Worm (Caenorhabditis elegans) whole organism, L3 larva: ENCODE results near the gene C16C4.18.
A peak's percentile ranks its signal among the peaks of the same experiment; 100 is the strongest.

Experiments
- aly-2 ChIP-seq: fragments of 150-350 bp; optimal IDR thresholded peaks from 2 replicates; lab custom pipeline; 2014; ENCODE audit warnings: missing biosample characterization, missing genetic modification characterization
- ceh-28 ChIP-seq: fragments of 150-350 bp; optimal IDR thresholded peaks from 2 replicates; lab custom pipeline; 2014; ENCODE audit warnings: missing biosample characterization, missing genetic modification reagents, missing genetic modification characterization
- daf-12 ChIP-seq: fragments of 150-350 bp; optimal IDR thresholded peaks from 2 replicates; lab custom pipeline; 2014; ENCODE audit warnings: missing biosample characterization, missing genetic modification reagents, missing genetic modification characterization
- egl-27 ChIP-seq: sonication (generic microtip); optimal IDR thresholded peaks from 4 replicates; lab custom pipeline; 2017; ENCODE audit warnings: missing biosample characterization, missing genetic modification reagents, missing genetic modification characterization
- egl-5 ChIP-seq: fragments of 150-350 bp; optimal IDR thresholded peaks from 2 replicates; lab custom pipeline; 2017; ENCODE audit warnings: missing biosample characterization, missing genetic modification reagents, missing genetic modification characterization, inconsistent platforms
- elt-2 ChIP-seq: sonication (generic microtip); optimal IDR thresholded peaks from 2 replicates; lab custom pipeline; 2016; ENCODE audit warnings: missing genetic modification reagents, mild to moderate bottlenecking, missing genetic modification characterization, missing compliant biosample characterization
- elt-3 ChIP-seq, 3 experiments: fragments of 150-350 bp in 1 of 3; sonication (generic microtip) in 2 of 3; optimal IDR thresholded peaks; 2 replicates in 2 of 3; 4 replicates in 1 of 3; lab custom pipeline; 2014 to 2017; ENCODE audit warnings: missing biosample characterization in 3 of 3, missing genetic modification characterization in 3 of 3
- eor-1 ChIP-seq, 2 experiments: fragments of 150-350 bp; optimal IDR thresholded peaks; 2 replicates each; lab custom pipeline; 2014 to 2018; ENCODE audit warnings: missing biosample characterization in 2 of 2, missing genetic modification characterization in 2 of 2
- fkh-10 ChIP-seq: sonication (generic microtip); optimal IDR thresholded peaks from 2 replicates; lab custom pipeline; 2017; ENCODE audit warnings: missing biosample characterization, missing genetic modification reagents, missing genetic modification characterization
- fkh-2 ChIP-seq: fragments of 150-350 bp; optimal IDR thresholded peaks from 2 replicates; lab custom pipeline; 2014; ENCODE audit warnings: missing biosample characterization, missing genetic modification reagents, missing genetic modification characterization
- fos-1 ChIP-seq: fragments of 150-350 bp; optimal IDR thresholded peaks from 2 replicates; lab custom pipeline; 2014; ENCODE audit warnings: missing biosample characterization, missing genetic modification characterization
- jun-1 ChIP-seq: fragments of 150-350 bp; optimal IDR thresholded peaks from 2 replicates; lab custom pipeline; 2014; ENCODE audit warnings: missing biosample characterization, missing genetic modification reagents, missing genetic modification characterization
- lin-39 ChIP-seq: fragments of 150-350 bp; optimal IDR thresholded peaks from 2 replicates; lab custom pipeline; 2018; ENCODE audit warnings: missing biosample characterization, missing genetic modification reagents, missing genetic modification characterization
- lsy-12 ChIP-seq: sonication (generic microtip); optimal IDR thresholded peaks from 2 replicates; lab custom pipeline; 2016; ENCODE audit warnings: mild to moderate bottlenecking, missing genetic modification characterization, missing compliant biosample characterization
- mdl-1 ChIP-seq: fragments of 150-350 bp; optimal IDR thresholded peaks from 2 replicates; lab custom pipeline; 2014; ENCODE audit warnings: missing biosample characterization, missing genetic modification characterization
- nfya-1 ChIP-seq: sonication (generic microtip); optimal IDR thresholded peaks from 2 replicates; lab custom pipeline; 2017; ENCODE audit warnings: missing genetic modification characterization, mild to moderate bottlenecking, missing compliant biosample characterization, antibody characterized with exemption, moderate library complexity; ENCODE audit not compliant: insufficient read depth
- nhr-12 ChIP-seq: fragments of 150-350 bp; optimal IDR thresholded peaks from 2 replicates; lab custom pipeline; 2014; ENCODE audit warnings: missing biosample characterization, missing genetic modification characterization
- nhr-23 ChIP-seq: fragments of 150-350 bp; optimal IDR thresholded peaks from 2 replicates; lab custom pipeline; 2014; ENCODE audit warnings: missing biosample characterization, missing genetic modification reagents, missing genetic modification characterization
- nhr-237 ChIP-seq: fragments of 150-350 bp; optimal IDR thresholded peaks from 2 replicates; lab custom pipeline; 2014; ENCODE audit warnings: missing biosample characterization, missing genetic modification characterization
- nhr-25 ChIP-seq: sonication (generic microtip); optimal IDR thresholded peaks from 2 replicates; lab custom pipeline; 2017; ENCODE audit warnings: missing biosample characterization, missing genetic modification characterization
- nhr-76 ChIP-seq: fragments of 150-350 bp; sonication (generic microtip); optimal IDR thresholded peaks from 5 replicates; lab custom pipeline; 2014; ENCODE audit warnings: missing biosample characterization, missing genetic modification characterization
- pha-4 ChIP-seq: fragments of 150-350 bp; optimal IDR thresholded peaks from 2 replicates; lab custom pipeline; 2014; ENCODE audit warnings: missing biosample characterization, missing genetic modification reagents, missing genetic modification characterization
- skn-1 ChIP-seq: fragments of 150-350 bp; optimal IDR thresholded peaks from 2 replicates; lab custom pipeline; 2014; ENCODE audit warnings: missing biosample characterization, missing genetic modification characterization
- snpc-4 ChIP-seq: fragments of 150-350 bp; optimal IDR thresholded peaks from 2 replicates; lab custom pipeline; 2014; ENCODE audit warnings: missing biosample characterization, missing genetic modification characterization
- unc-39 ChIP-seq: sonication (generic microtip); optimal IDR thresholded peaks from 4 replicates; lab custom pipeline; 2017; ENCODE audit warnings: missing biosample characterization, missing genetic modification characterization
- zag-1 ChIP-seq: fragments of 150-350 bp; optimal IDR thresholded peaks from 2 replicates; lab custom pipeline; 2014; ENCODE audit warnings: missing biosample characterization, missing genetic modification characterization
- ztf-11 ChIP-seq: fragments of 150-350 bp; optimal IDR thresholded peaks from 2 replicates; lab custom pipeline; 2014; ENCODE audit warnings: missing biosample characterization, missing genetic modification characterization

C16C4.18 gene

ce11 chrII:1819944-1820570, 41.1 kb downstream of the C16C4.18 start, which contains the start of gene fbxc-19 (continued):
- TF ChIP-seq egl-5 (tag; lab: Kevin White, UChicago): peak; percentile 53
- no peak for TF ChIP-seq fkh-2 (tag; lab: Kevin White, UChicago)
- TF ChIP-seq elt-3 (tag; optimal IDR thresholded peaks at IDR 0.05; lab: Kevin White, UChicago): no peak
- no peak for TF ChIP-seq nhr-25 (tag; lab: Kevin White, UChicago)
- TF ChIP-seq elt-2 (tag; lab: Kevin White, UChicago): peak; percentile 99
- TF ChIP-seq ztf-11 (tag; lab: Kevin White, UChicago): no peak
- TF ChIP-seq mdl-1 (tag; lab: Kevin White, UChicago): peak; percentile 26
- TF ChIP-seq lsy-12 (tag; lab: Kevin White, UChicago): no peak
- peak; percentile 42 for TF ChIP-seq nfya-1
- no peak for TF ChIP-seq daf-12 (tag; lab: Kevin White, UChicago)
- peak; percentile 62 for TF ChIP-seq nhr-23 (tag; lab: Kevin White, UChicago)
- TF ChIP-seq fos-1 (tag; lab: Kevin White, UChicago): no peak
- TF ChIP-seq aly-2 (tag; lab: Kevin White, UChicago): no peak
- no peak for TF ChIP-seq unc-39 (tag; lab: Kevin White, UChicago)

ce11 chrII:1818300-1818699, 42.8 kb downstream of the C16C4.18 start, which contains the start of gene fbxb-10:
Gene fbxb-10 (minus strand): TSS chrII:1818400.
- TF ChIP-seq ceh-28 (tag; lab: Kevin White, UChicago): no peak
- TF ChIP-seq daf-12 (tag; lab: Kevin White, UChicago): no peak
- no peak for TF ChIP-seq jun-1 (tag; lab: Kevin White, UChicago)
- no peak for TF ChIP-seq egl-27 (tag; lab: Kevin White, UChicago)
- no peak for TF ChIP-seq nhr-12 (tag; lab: Kevin White, UChicago)

ce11 chrII:1816053-1816452, 45.1 kb downstream of the C16C4.18 start:
- TF ChIP-seq zag-1 (tag; lab: Kevin White, UChicago): no peak
- TF ChIP-seq lin-39: no peak
- no peak for TF ChIP-seq unc-39 (tag; lab: Kevin White, UChicago)
- TF ChIP-seq eor-1 (tag; optimal IDR thresholded peaks at IDR 0.05; lab: Kevin White, UChicago): no peak
- no peak for TF ChIP-seq nhr-76 (tag; lab: Kevin White, UChicago)
- TF ChIP-seq jun-1 (tag; lab: Kevin White, UChicago): no peak
- no peak for TF ChIP-seq lsy-12 (tag; lab: Kevin White, UChicago)
- TF ChIP-seq snpc-4 (tag; lab: Kevin White, UChicago): no peak
- TF ChIP-seq fkh-10 (GFP tag; lab: Kevin White, UChicago): no peak
- TF ChIP-seq nhr-237 (tag; lab: Kevin White, UChicago): no peak
- TF ChIP-seq skn-1: no peak
- TF ChIP-seq pha-4 (tag; lab: Kevin White, UChicago): no peak
